Worm (Caenorhabditis elegans): Measurements from ENCODE around the gene Y62E10A.20.

Gene Y62E10A.20

ce11 chrIV:13392230-13392629 lies 6.3 kb upstream of the Y62E10A.20 start:
- TF ChIP-seq W03F9.2 (tag; optimal IDR thresholded peaks at IDR 0.05) (no peak), dao-5 (tag; optimal IDR thresholded peaks at IDR 0.05) (no peak), him-1 (tag; optimal IDR thresholded peaks at IDR 0.05) (no peak)

ce11 chrIV:13390770-13391169 lies 4.9 kb upstream of the Y62E10A.20 start:
- TF ChIP-seq him-1 (tag; optimal IDR thresholded peaks at IDR 0.05) (no peak), W03F9.2 (tag; optimal IDR thresholded peaks at IDR 0.05) (no peak), dao-5 (tag; optimal IDR thresholded peaks at IDR 0.05) (no peak)

- no peak for TF ChIP-seq W03F9.2 (tag; optimal IDR thresholded peaks at IDR 0.05)
Observed at ce11 chrIV:13389237-13389636, 3.3 kb upstream of the Y62E10A.20 start.

- TF ChIP-seq W03F9.2 (tag; optimal IDR thresholded peaks at IDR 0.05) (no peak), dao-5 (tag; optimal IDR thresholded peaks at IDR 0.05) (no peak), him-1 (tag; optimal IDR thresholded peaks at IDR 0.05) (peak; percentile 42)
Observed at ce11 chrIV:13388779-13389178, 2.9 kb upstream of the Y62E10A.20 start.

- TF ChIP-seq dao-5 (tag; optimal IDR thresholded peaks at IDR 0.05) = no peak
- TF ChIP-seq him-1 (tag; optimal IDR thresholded peaks at IDR 0.05) = no peak
- TF ChIP-seq W03F9.2 (tag; optimal IDR thresholded peaks at IDR 0.05) = no peak
Observed at ce11 chrIV:13386903-13387302, 1.0 kb upstream of the Y62E10A.20 start, which contains the start of gene lsm-3. Gene lsm-3, plus strand, starts transcription at chrIV:13387203.

ce11 chrIV:13383763-13384436 lies 2.0 kb downstream of the Y62E10A.20 start, which contains the start of gene rab-19:
Gene rab-19, minus strand, starts transcription at chrIV:13384386.
- no peak for TF ChIP-seq dao-5 (tag; optimal IDR thresholded peaks at IDR 0.05)
- no peak for TF ChIP-seq W03F9.2 (tag; optimal IDR thresholded peaks at IDR 0.05)
- no peak for TF ChIP-seq him-1 (tag; optimal IDR thresholded peaks at IDR 0.05)

- TF ChIP-seq dao-5 (tag; optimal IDR thresholded peaks at IDR 0.05) (no peak), W03F9.2 (tag; optimal IDR thresholded peaks at IDR 0.05) (no peak), him-1 (tag; optimal IDR thresholded peaks at IDR 0.05) (no peak)
Observed at ce11 chrIV:13381823-13382222, 4.1 kb downstream of the Y62E10A.20 start, which contains the start of gene emc-3. Gene emc-3, minus strand, starts transcription at chrIV:13381923.

- TF ChIP-seq dao-5 (tag; optimal IDR thresholded peaks at IDR 0.05) = no peak
- TF ChIP-seq W03F9.2 (tag; optimal IDR thresholded peaks at IDR 0.05) = no peak
- no peak for TF ChIP-seq him-1 (tag; optimal IDR thresholded peaks at IDR 0.05)
Observed at ce11 chrIV:13380506-13380905, 5.4 kb downstream of the Y62E10A.20 start.

- no peak for TF ChIP-seq W03F9.2 (tag; optimal IDR thresholded peaks at IDR 0.05)
- no peak for TF ChIP-seq dao-5 (tag; optimal IDR thresholded peaks at IDR 0.05)
- TF ChIP-seq him-1 (tag; optimal IDR thresholded peaks at IDR 0.05) = no peak
Observed at ce11 chrIV:13377716-13378115, 8.2 kb downstream of the Y62E10A.20 start, which contains the start of gene mau-8. Gene mau-8, plus strand, starts transcription at chrIV:13378016.

- TF ChIP-seq dao-5 (tag; optimal IDR thresholded peaks at IDR 0.05) = no peak
- TF ChIP-seq him-1 (tag; optimal IDR thresholded peaks at IDR 0.05) = no peak
- no peak for TF ChIP-seq W03F9.2 (tag; optimal IDR thresholded peaks at IDR 0.05)
Observed at ce11 chrIV:13374918-13375317, 11.0 kb downstream of the Y62E10A.20 start.

ce11 chrIV:13371699-13372098 lies 14.2 kb downstream of the Y62E10A.20 start, which contains the start of gene Y62E10A.6:
Gene Y62E10A.6, plus strand, starts transcription at chrIV:13371999.
- TF ChIP-seq W03F9.2 (tag; optimal IDR thresholded peaks at IDR 0.05) (no peak), him-1 (tag; optimal IDR thresholded peaks at IDR 0.05) (no peak), dao-5 (tag; optimal IDR thresholded peaks at IDR 0.05) (no peak)

- no peak for TF ChIP-seq W03F9.2 (tag; optimal IDR thresholded peaks at IDR 0.05)
- no peak for TF ChIP-seq dao-5 (tag; optimal IDR thresholded peaks at IDR 0.05)
- TF ChIP-seq him-1 (tag; optimal IDR thresholded peaks at IDR 0.05) = no peak
Observed at ce11 chrIV:13370235-13370739, 15.6 kb downstream of the Y62E10A.20 start, which contains the start of the genes rla-2, popl-7 and Y62E10A.24. Gene rla-2, minus strand, starts transcription at chrIV:13370285. Gene popl-7, plus strand, starts transcription at chrIV:13370689. Gene Y62E10A.24, plus strand, starts transcription at chrIV:13370710.

ce11 chrIV:13369120-13369842 lies 16.6 kb downstream of the Y62E10A.20 start, which contains the start of gene agt-1:
Gene agt-1, minus strand, starts transcription at chrIV:13369412.
- TF ChIP-seq W03F9.2 (tag; optimal IDR thresholded peaks at IDR 0.05) (no peak), him-1 (tag; optimal IDR thresholded peaks at IDR 0.05) (no peak), dao-5 (tag; optimal IDR thresholded peaks at IDR 0.05) (no peak)

ce11 chrIV:13364869-13365268 lies 21.0 kb downstream of the Y62E10A.20 start, which contains the start of gene srsx-25:
Gene srsx-25, plus strand, starts transcription at chrIV:13365169.
- no peak for TF ChIP-seq dao-5 (tag; optimal IDR thresholded peaks at IDR 0.05)
- TF ChIP-seq W03F9.2 (tag; optimal IDR thresholded peaks at IDR 0.05) = no peak
- TF ChIP-seq him-1 (tag; optimal IDR thresholded peaks at IDR 0.05) = no peak
